Worm (Caenorhabditis elegans): ENCODE results near the gene C37C3.12.

C37C3.12 gene

DNA sequence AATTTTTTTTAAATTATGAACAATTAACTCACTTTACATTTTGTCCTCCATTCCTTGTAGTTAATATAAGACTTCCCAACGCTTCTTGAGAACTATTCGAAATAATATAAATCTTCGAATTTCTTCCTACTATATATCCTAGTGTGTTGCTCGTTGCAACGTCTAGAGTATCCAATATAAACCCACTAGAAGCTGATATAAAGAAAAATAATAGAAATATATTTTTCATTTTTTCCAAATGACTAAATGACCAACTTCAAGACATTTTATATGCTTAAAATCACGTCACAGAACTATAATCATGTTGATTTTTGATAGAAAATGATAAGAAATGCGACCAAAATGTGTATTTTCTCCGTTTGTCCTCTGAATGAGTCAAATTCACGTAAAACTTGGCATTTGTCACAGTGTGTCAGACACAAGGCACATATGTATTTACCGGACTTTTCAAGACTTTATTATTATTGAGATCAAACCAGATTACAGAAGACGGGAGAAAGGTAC, 23.7 kb upstream of the C37C3.12 start, which contains the start of gene C37C3.10:
TSS of gene C37C3.10 (minus strand) at position 51 of the 504 bp plus-strand sequence.
- no peak for TF ChIP-seq ceh-2 (tag; optimal IDR thresholded peaks at IDR 0.05)
- no peak for TF ChIP-seq ceh-24 (tag; optimal IDR thresholded peaks at IDR 0.05)
- no peak for TF ChIP-seq pat-9 (tag; optimal IDR thresholded peaks at IDR 0.05)
- TF ChIP-seq Y22D7AL.16 (tag; optimal IDR thresholded peaks at IDR 0.05) = no peak
- no peak for TF ChIP-seq hlh-30 (tag; optimal IDR thresholded peaks at IDR 0.05; ENCODE audit: insufficient read depth)
- TF ChIP-seq pag-3 (tag; optimal IDR thresholded peaks at IDR 0.05; ENCODE audit: borderline replicate concordance) = no peak
- no peak for TF ChIP-seq ztf-16 (tag; optimal IDR thresholded peaks at IDR 0.05)
- no peak for TF ChIP-seq odd-2 (tag; optimal IDR thresholded peaks at IDR 0.05)
- TF ChIP-seq ceh-30 (tag; optimal IDR thresholded peaks at IDR 0.05) = no peak
- TF ChIP-seq fkh-10 (GFP tag; optimal IDR thresholded peaks at IDR 0.05) = no peak
- TF ChIP-seq unc-86 (tag; optimal IDR thresholded peaks at IDR 0.05) = no peak

DNA sequence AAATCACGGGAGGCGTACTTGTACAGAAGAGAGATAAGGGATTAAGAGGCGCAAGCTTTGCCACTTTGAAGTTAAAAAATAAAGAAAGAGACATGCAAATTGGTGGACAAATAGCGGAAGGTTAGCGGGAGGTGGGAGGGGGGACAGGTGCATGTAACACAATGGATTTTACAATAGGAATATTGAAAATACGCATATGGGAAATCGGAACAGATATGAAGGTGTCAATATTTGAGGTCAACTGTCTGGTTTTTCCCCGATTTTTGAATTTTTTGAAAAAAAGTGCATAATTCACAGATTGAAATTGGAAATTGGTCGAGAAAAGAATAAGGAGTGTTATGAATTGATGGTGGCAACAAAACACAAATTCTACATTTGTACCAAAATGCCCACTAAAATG, 22.4 kb upstream of the C37C3.12 start, which contains the start of gene C37C3.17:
TSS of gene C37C3.17 (minus strand) at position 101 of the 400 bp plus-strand sequence.
- TF ChIP-seq dmd-4 (tag; optimal IDR thresholded peaks at IDR 0.05; ENCODE audit: borderline replicate concordance) (no peak), pax-1 (tag; optimal IDR thresholded peaks at IDR 0.05) (no peak), hlh-15 (tag; optimal IDR thresholded peaks at IDR 0.05) (no peak), hlh-8 (tag; optimal IDR thresholded peaks at IDR 0.05) (no peak), pha-2 (tag; optimal IDR thresholded peaks at IDR 0.05) (no peak), rnt-1 (tag; optimal IDR thresholded peaks at IDR 0.05) (no peak), ahr-1 (tag; optimal IDR thresholded peaks at IDR 0.05) (no peak), syd-9 (tag; optimal IDR thresholded peaks at IDR 0.05) (no peak), hlh-6 (tag; optimal IDR thresholded peaks at IDR 0.05) (no peak), ttx-3 (tag; optimal IDR thresholded peaks at IDR 0.05) (no peak), mec-3 (tag; optimal IDR thresholded peaks at IDR 0.05; ENCODE audit: borderline replicate concordance) (no peak), lin-11 (tag; optimal IDR thresholded peaks at IDR 0.05) (no peak), C08G9.2 (tag; optimal IDR thresholded peaks at IDR 0.05) (no peak), npax-4 (tag; optimal IDR thresholded peaks at IDR 0.05) (no peak), zip-5 (tag; optimal IDR thresholded peaks at IDR 0.05) (no peak), ceh-30 (tag; optimal IDR thresholded peaks at IDR 0.05) (no peak), madf-2 (tag; optimal IDR thresholded peaks at IDR 0.05) (no peak), ceh-48 (tag; optimal IDR thresholded peaks at IDR 0.05) (no peak), tbx-2 (tag; optimal IDR thresholded peaks at IDR 0.05) (no peak), unc-86 (tag; optimal IDR thresholded peaks at IDR 0.05) (no peak)

DNA sequence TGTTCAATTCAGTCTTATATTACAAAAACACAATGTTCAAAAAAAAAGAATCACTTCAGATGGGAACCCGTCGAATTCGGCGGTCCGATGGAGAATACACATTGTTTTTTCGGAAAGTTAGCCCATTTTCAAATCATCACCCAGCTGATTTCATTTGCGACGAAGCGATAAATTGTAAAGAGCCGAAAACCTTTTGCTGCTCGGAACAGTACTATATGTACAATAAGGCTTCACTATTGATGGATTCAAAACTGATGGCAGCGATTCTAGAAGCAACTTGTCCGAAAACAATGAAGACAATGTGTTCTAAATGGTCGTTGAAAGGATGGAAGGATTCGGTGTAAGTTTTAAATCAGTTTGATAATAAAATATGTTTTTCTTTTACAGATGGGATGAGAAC, 18.5 kb upstream of the C37C3.12 start, which contains the start of gene C37C3.1:
TSS of gene C37C3.1 (plus strand) at position 33 of the 400 bp plus-strand sequence.
- TF ChIP-seq nfya-1 (tag; optimal IDR thresholded peaks at IDR 0.05) (no peak), sdc-2 (tag; optimal IDR thresholded peaks at IDR 0.05) (no peak), ceh-2 (tag; optimal IDR thresholded peaks at IDR 0.05) (no peak), zip-5 (tag; optimal IDR thresholded peaks at IDR 0.05) (no peak), ztf-16 (tag; optimal IDR thresholded peaks at IDR 0.05) (no peak), pha-4 (tag; optimal IDR thresholded peaks at IDR 0.05) (no peak), hlh-30 (tag; optimal IDR thresholded peaks at IDR 0.05; ENCODE audit: insufficient read depth) (no peak), ets-4 (tag; optimal IDR thresholded peaks at IDR 0.05) (no peak), elt-4 (tag; optimal IDR thresholded peaks at IDR 0.05) (no peak)

DNA sequence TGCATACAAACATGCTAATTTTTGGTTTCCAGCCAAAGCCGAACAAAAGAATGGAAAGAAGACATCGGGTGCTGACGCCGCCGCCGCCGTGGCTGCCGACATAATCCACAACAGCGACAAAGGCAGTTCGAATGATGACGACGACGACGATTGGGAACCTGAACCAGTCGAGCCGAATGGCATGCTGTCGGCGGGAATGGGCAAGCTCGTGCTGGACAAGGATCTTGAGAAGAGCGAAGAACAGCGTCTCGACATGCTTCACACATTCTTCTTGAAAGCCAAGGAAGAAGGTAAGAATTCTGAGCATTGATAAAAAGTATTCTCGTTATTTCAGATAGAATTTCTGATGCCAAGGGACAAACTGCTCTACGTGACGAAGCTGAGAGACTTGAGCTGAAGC, 17.3 kb upstream of the C37C3.12 start:
- TF ChIP-seq ceh-22 (tag; optimal IDR thresholded peaks at IDR 0.05) (no peak), pag-3 (tag; optimal IDR thresholded peaks at IDR 0.05; ENCODE audit: borderline replicate concordance) (no peak), ceh-48 (tag; optimal IDR thresholded peaks at IDR 0.05) (no peak), hlh-8 (tag; optimal IDR thresholded peaks at IDR 0.05) (no peak), sox-2 (GFP tag; IDR thresholded peaks at IDR 0.05) (no peak), lin-11 (tag; optimal IDR thresholded peaks at IDR 0.05) (no peak), rnt-1 (tag; optimal IDR thresholded peaks at IDR 0.05) (no peak)

Measured in whole organism, late embryonic.